Fruit fly (Drosophila melanogaster) S2 (cell line): ENCODE data around the gene RpS21.

ENCODE experiments used
- CG8478 ChIP-seq: fragments of >200 bp; optimal IDR thresholded peaks from 2 replicates; lab custom pipeline; 2018
- CTCF ChIP-seq, 2 experiments: fragments of >200 bp; optimal IDR thresholded peaks; 2 replicates each; lab custom pipeline; 2018

- TF ChIP-seq CTCF (optimal IDR thresholded peaks at IDR 0.05; lab: Kevin White, UChicago) (no peak), CG8478 (lab: Kevin White, UChicago) (no peak)
Observed at dm6 chr2L:2884683-2885502, 29.0 kb downstream of the RpS21 start.
